Worm (Caenorhabditis elegans) whole organism, L2 larva: ENCODE measurements around the gene srz-90.

Experiments used
- ZK546.5 ChIP-seq: sonication (generic microtip); optimal IDR thresholded peaks from 2 replicates; lab custom pipeline; 2017; ENCODE audit warnings: missing biosample characterization, missing genetic modification characterization
- dmd-4 ChIP-seq: sonication (generic microtip); optimal IDR thresholded peaks from 2 replicates; lab custom pipeline; 2017; ENCODE audit warnings: missing biosample characterization, missing genetic modification characterization
- lin-13 ChIP-seq: fragments of 150-350 bp; optimal IDR thresholded peaks from 2 replicates; lab custom pipeline; 2014; ENCODE audit warnings: missing biosample characterization, missing genetic modification reagents, missing genetic modification characterization
- nhr-11 ChIP-seq: fragments of 150-350 bp; optimal IDR thresholded peaks from 2 replicates; lab custom pipeline; 2014; ENCODE audit warnings: missing biosample characterization, missing genetic modification characterization
- nhr-12 ChIP-seq: fragments of 150-350 bp; optimal IDR thresholded peaks from 2 replicates; lab custom pipeline; 2014; ENCODE audit warnings: missing biosample characterization, missing genetic modification characterization
- nhr-23 ChIP-seq: fragments of 150-350 bp; optimal IDR thresholded peaks from 2 replicates; lab custom pipeline; 2014; ENCODE audit warnings: missing biosample characterization, missing genetic modification reagents, missing genetic modification characterization
- nhr-237 ChIP-seq: fragments of 150-350 bp; optimal IDR thresholded peaks from 2 replicates; lab custom pipeline; 2014; ENCODE audit warnings: missing biosample characterization, missing genetic modification characterization

DNA sequence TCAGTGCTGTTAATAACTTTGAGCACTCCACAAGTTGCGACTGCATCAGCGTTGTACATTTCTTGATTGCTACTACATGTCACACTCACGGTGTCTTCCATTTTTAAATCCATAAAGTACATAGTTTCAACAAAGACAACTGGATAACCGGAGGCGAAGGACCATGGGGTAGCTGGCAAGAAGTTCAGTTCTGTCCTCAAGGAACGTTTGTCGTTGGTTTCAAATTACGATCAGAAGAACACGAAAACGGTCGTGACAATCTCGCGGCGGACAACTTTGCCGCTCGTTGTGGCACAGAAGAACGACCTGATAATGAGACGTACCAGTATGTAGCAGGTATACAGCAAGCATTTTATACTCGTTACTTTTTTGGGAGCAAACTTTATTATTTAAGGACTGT, 4.9 kb downstream of the srz-90 start, which contains the start of gene C18D4.3:
- TF ChIP-seq nhr-11 (tag; lab: Kevin White, UChicago) (no peak), dmd-4 (tag; lab: Kevin White, UChicago) (no peak), nhr-23 (no peak), ZK546.5 (tag; lab: Kevin White, UChicago) (no peak), lin-13 (GFP tag; lab: Kevin White, UChicago) (no peak), nhr-237 (tag; lab: Kevin White, UChicago) (no peak), nhr-12 (tag; lab: Kevin White, UChicago) (no peak)
